Fruit fly (Drosophila melanogaster): Measurements from ENCODE around the gene Smr.

The Smr gene

DNA sequence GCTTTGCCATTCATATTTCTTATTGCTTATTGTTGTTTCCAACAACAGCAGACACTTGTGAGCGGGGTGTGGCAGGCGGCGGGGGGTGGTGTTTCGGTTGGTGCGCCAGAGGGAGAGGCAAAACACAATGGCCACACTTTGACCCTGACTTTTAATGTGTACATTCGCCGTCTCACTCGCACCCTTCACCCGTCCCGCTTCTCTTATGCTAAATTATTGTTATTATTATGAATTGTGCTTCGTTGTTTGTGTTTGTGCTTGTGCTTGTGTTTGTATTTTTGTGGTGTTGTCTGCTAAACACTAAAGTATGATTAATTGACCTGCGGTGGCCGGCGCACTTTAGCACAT, 13.9 kb upstream of the Smr start (continued):
- TF ChIP-seq org-1 (GFP tag; optimal IDR thresholded peaks at IDR 0.05) (no peak), ewg (GFP tag; optimal IDR thresholded peaks at IDR 0.05) (no peak), ssp (GFP tag; IDR thresholded peaks at IDR 0.05) (no peak), Fer3 (tag; optimal IDR thresholded peaks at IDR 0.05) (no peak), chn (GFP tag; optimal IDR thresholded peaks at IDR 0.05) (no peak), Dad (GFP tag; optimal IDR thresholded peaks at IDR 0.05) (no peak), hth (optimal IDR thresholded peaks at IDR 0.05) (no peak), gcm (GFP tag; optimal IDR thresholded peaks at IDR 0.05) (no peak), klu (GFP tag; IDR thresholded peaks at IDR 0.05) (no peak), en (GFP tag; optimal IDR thresholded peaks at IDR 0.05) (no peak), CG8765 (GFP tag; IDR thresholded peaks at IDR 0.05) (no peak), CG12155 (GFP tag; optimal IDR thresholded peaks at IDR 0.05) (no peak), Hr39 (optimal IDR thresholded peaks at IDR 0.05) (no peak), CG12104 (GFP tag; optimal IDR thresholded peaks at IDR 0.05) (no peak), CG31441 (GFP tag; IDR thresholded peaks at IDR 0.05) (no peak), onecut (GFP tag; IDR thresholded peaks at IDR 0.05) (no peak), nerfin-2 (GFP tag; IDR thresholded peaks at IDR 0.05; ENCODE audit: partially characterized antibody) (no peak), CG17359 (tag; optimal IDR thresholded peaks at IDR 0.05) (no peak), CG15514 (GFP tag; optimal IDR thresholded peaks at IDR 0.05) (no peak), Aef1 (GFP tag; IDR thresholded peaks at IDR 0.05) (peak; percentile 68), cg (GFP tag; optimal IDR thresholded peaks at IDR 0.05) (peak; percentile 73), CG14441 (GFP tag; IDR thresholded peaks at IDR 0.05) (no peak), CG12071 (GFP tag; optimal IDR thresholded peaks at IDR 0.05) (peak; percentile 15), CG6272 (GFP tag; IDR thresholded peaks at IDR 0.05) (no peak), sqz (GFP tag; optimal IDR thresholded peaks at IDR 0.05) (no peak), sens-2 (GFP tag; IDR thresholded peaks at IDR 0.05) (no peak), Lhr (GFP tag; optimal IDR thresholded peaks at IDR 0.05) (no peak), CG16863 (GFP tag; optimal IDR thresholded peaks at IDR 0.05) (no peak), peb (GFP tag; IDR thresholded peaks at IDR 0.05) (no peak), sna (GFP tag; IDR thresholded peaks at IDR 0.05; ENCODE audit: partially characterized antibody) (no peak), CG7372 (GFP tag; IDR thresholded peaks at IDR 0.05) (no peak), Sry-β (GFP tag; optimal IDR thresholded peaks at IDR 0.05) (no peak), CG15479 (GFP tag; optimal IDR thresholded peaks at IDR 0.05) (no peak), CG9932 (GFP tag; IDR thresholded peaks at IDR 0.05) (no peak), Ada2b (GFP tag; IDR thresholded peaks at IDR 0.05) (no peak), ERR (GFP tag; optimal IDR thresholded peaks at IDR 0.05) (no peak), CG3726 (GFP tag; IDR thresholded peaks at IDR 0.05) (no peak), CG10321 (GFP tag; IDR thresholded peaks at IDR 0.05) (peak; percentile 90), lilli (GFP tag; optimal IDR thresholded peaks at IDR 0.05) (no peak), CG17802 (tag; optimal IDR thresholded peaks at IDR 0.05) (no peak), nmo (GFP tag; optimal IDR thresholded peaks at IDR 0.05) (no peak), chif (GFP tag; optimal IDR thresholded peaks at IDR 0.05) (no peak), prd (optimal IDR thresholded peaks at IDR 0.05) (no peak), prd (GFP tag; IDR thresholded peaks at IDR 0.05) (no peak), CG12236 (GFP tag; optimal IDR thresholded peaks at IDR 0.05) (no peak), lola (GFP tag; optimal IDR thresholded peaks at IDR 0.05) (no peak), CG2875 (GFP tag; optimal IDR thresholded peaks at IDR 0.05) (no peak), CG10209 (GFP tag; optimal IDR thresholded peaks at IDR 0.05) (no peak), row (GFP tag; IDR thresholded peaks at IDR 0.05) (no peak), Asciz (GFP tag; optimal IDR thresholded peaks at IDR 0.05) (no peak), YL-1 (GFP tag; optimal IDR thresholded peaks at IDR 0.05) (no peak), CG1832 (GFP tag; optimal IDR thresholded peaks at IDR 0.05) (peak; percentile 79), exex (tag; optimal IDR thresholded peaks at IDR 0.05) (no peak)
